Fruit fly (Drosophila melanogaster) whole organism, embryonic: ENCODE data around the gene RpS28b.

Experiments used
- Antp ChIP-seq: fragments of 200-800 bp; sonication (Bioruptor generic); optimal IDR thresholded peaks from 3 replicates; lab custom pipeline; 2016; ENCODE audit warnings: missing biosample characterization, missing genetic modification characterization
- Atf-2 ChIP-seq: fragments of 200-800 bp; sonication (Bioruptor generic); optimal IDR thresholded peaks from 2 replicates; lab custom pipeline; 2016; ENCODE audit warnings: missing biosample characterization, missing genetic modification characterization
- Awh ChIP-seq: fragments of 200-800 bp; sonication (Bioruptor generic); IDR thresholded peaks from 2 replicates; pipeline ENCODE4, ENCODE4 v1.3.6; 2022; ENCODE audit warnings: missing biosample characterization, missing genetic modification characterization
- Bgb ChIP-seq: fragments of 200-800 bp; sonication (Bioruptor generic); IDR thresholded peaks from 2 replicates; pipeline ENCODE4 v1.3.6; 2022; ENCODE audit warnings: missing biosample characterization, missing genetic modification characterization; ENCODE audit not compliant: partially characterized antibody
- CG10543 ChIP-seq: fragments of 200-800 bp; sonication (Bioruptor generic); optimal IDR thresholded peaks from 3 replicates; lab custom pipeline; 2017; ENCODE audit warnings: missing biosample characterization, mild to moderate bottlenecking, missing genetic modification characterization, moderate library complexity
- CG11085 ChIP-seq: fragments of 200-800 bp; sonication (Bioruptor generic); IDR thresholded peaks from 2 replicates; pipeline ENCODE4 v1.3.6; 2022; ENCODE audit warnings: missing biosample characterization, missing genetic modification characterization
- CG11456 ChIP-seq: fragments of 200-800 bp; sonication (Bioruptor generic); IDR thresholded peaks from 3 replicates; pipeline ENCODE4 v1.3.6; 2022; ENCODE audit warnings: missing biosample characterization, missing genetic modification characterization
- CG11696 ChIP-seq: fragments of 200-800 bp; sonication (Bioruptor generic); IDR thresholded peaks from 2 replicates; pipeline ENCODE4 v1.3.6; 2022; ENCODE audit warnings: missing biosample characterization, missing genetic modification characterization
- CG12299 ChIP-seq: fragments of 200-800 bp; sonication (Bioruptor generic); optimal IDR thresholded peaks from 2 replicates; lab custom pipeline; 2018; ENCODE audit warnings: missing biosample characterization, mild to moderate bottlenecking, missing genetic modification characterization
- CG14667 ChIP-seq: fragments of 200-800 bp; sonication (Bioruptor generic); IDR thresholded peaks from 2 replicates; pipeline ENCODE4 v1.3.6; 2022; ENCODE audit warnings: missing biosample characterization, missing genetic modification characterization
- CG17328 ChIP-seq: fragments of 200-800 bp; sonication (Bioruptor generic); IDR thresholded peaks from 2 replicates; pipeline ENCODE4 v1.3.6; 2022; ENCODE audit warnings: missing biosample characterization, missing genetic modification characterization
- CG17385 ChIP-seq: fragments of 200-800 bp; sonication (Bioruptor generic); optimal IDR thresholded peaks from 3 replicates; lab custom pipeline; 2018; ENCODE audit warnings: missing biosample characterization, mild to moderate bottlenecking, missing genetic modification characterization
- CG17802 ChIP-seq: fragments of 200-800 bp; sonication (Bioruptor generic); optimal IDR thresholded peaks from 2 replicates; lab custom pipeline; 2018; ENCODE audit warnings: missing biosample characterization, mild to moderate bottlenecking, missing genetic modification characterization, moderate library complexity
- CG2199 ChIP-seq: fragments of 200-800 bp; sonication (Bioruptor generic); IDR thresholded peaks from 3 replicates; pipeline ENCODE4 v1.3.6; 2022; ENCODE audit warnings: missing biosample characterization, missing genetic modification characterization
- CG30403 ChIP-seq: fragments of 200-800 bp; sonication (Bioruptor generic); optimal IDR thresholded peaks from 3 replicates; lab custom pipeline; 2016; ENCODE audit warnings: missing biosample characterization, missing genetic modification characterization
- CG31388 ChIP-seq: fragments of 200-800 bp; sonication (Bioruptor generic); optimal IDR thresholded peaks from 2 replicates; lab custom pipeline; 2016; ENCODE audit warnings: missing biosample characterization, missing genetic modification characterization
- CG4360 ChIP-seq: fragments of 200-800 bp; sonication (Bioruptor generic); IDR thresholded peaks from 2 replicates; pipeline ENCODE4 v1.3.6; 2022; ENCODE audit warnings: missing biosample characterization, missing genetic modification characterization
- CG4617 ChIP-seq: fragments of 200-800 bp; sonication (Bioruptor generic); optimal IDR thresholded peaks from 3 replicates; lab custom pipeline; 2016; ENCODE audit warnings: missing biosample characterization, missing genetic modification characterization, borderline replicate concordance
- CG6791 ChIP-seq: fragments of 200-800 bp; sonication (Bioruptor generic); IDR thresholded peaks from 3 replicates; pipeline ENCODE4 v1.3.6; 2022; ENCODE audit warnings: missing biosample characterization, missing genetic modification characterization; ENCODE audit not compliant: partially characterized antibody
- CG7963 ChIP-seq: fragments of 200-800 bp; sonication (Bioruptor generic); IDR thresholded peaks from 3 replicates; pipeline ENCODE4 v1.3.6; 2022; ENCODE audit warnings: missing biosample characterization, missing genetic modification characterization; ENCODE audit not compliant: partially characterized antibody
- CG7987 ChIP-seq: fragments of 200-800 bp; sonication (Bioruptor generic); optimal IDR thresholded peaks from 2 replicates; lab custom pipeline; 2018; ENCODE audit warnings: missing biosample characterization, mild to moderate bottlenecking, missing genetic modification characterization, moderate library complexity
- Camta ChIP-seq: fragments of 200-800 bp; sonication (Bioruptor generic); optimal IDR thresholded peaks from 2 replicates; lab custom pipeline; 2016; ENCODE audit warnings: missing biosample characterization, missing genetic modification characterization
- Dll ChIP-seq: fragments of 200-800 bp; sonication (Bioruptor generic); IDR thresholded peaks from 4 replicates; pipeline ENCODE4 v1.3.6; 2022; ENCODE audit warnings: missing biosample characterization, missing genetic modification characterization; ENCODE audit not compliant: partially characterized antibody
- Dref ChIP-seq: fragments of 200-800 bp; sonication (Bioruptor generic); IDR thresholded peaks from 2 replicates; pipeline ENCODE4 v1.3.6; 2022; ENCODE audit warnings: missing biosample characterization, missing genetic modification characterization
- GATAe ChIP-seq: fragments of 200-800 bp; sonication (Bioruptor generic); conservative IDR thresholded peaks from 2 replicates; pipeline ENCODE4 v1.3.6; 2022; ENCODE audit warnings: missing biosample characterization, missing genetic modification characterization
- Hmr ChIP-seq: fragments of 200-800 bp; sonication (Bioruptor generic); optimal IDR thresholded peaks from 3 replicates; lab custom pipeline; 2017; ENCODE audit warnings: mild to moderate bottlenecking, missing biosample characterization, missing genetic modification reagents, missing genetic modification characterization
- Mrtf ChIP-seq: fragments of 200-800 bp; sonication (Bioruptor generic); IDR thresholded peaks from 3 replicates; pipeline ENCODE4 v1.3.6; 2022; ENCODE audit warnings: missing biosample characterization, missing genetic modification characterization
- Side ChIP-seq: fragments of 200-800 bp; sonication (Bioruptor generic); optimal IDR thresholded peaks from 2 replicates; lab custom pipeline; 2016; ENCODE audit warnings: missing biosample characterization, missing genetic modification characterization
- Stat92E ChIP-seq, 3 experiments: fragments of >200 bp in 2 of 3; fragments of 200-800 bp in 1 of 3; sonication (Bioruptor generic) in 1 of 3; optimal IDR thresholded peaks; 2 replicates each; lab custom pipeline; 2017 to 2019; ENCODE audit warnings: missing biosample characterization in 3 of 3, missing genetic modification characterization in 3 of 3, mild to moderate bottlenecking in 1 of 3, moderate library complexity in 1 of 3
- Xrp1 ChIP-seq: fragments of 200-800 bp; sonication (Bioruptor generic); IDR thresholded peaks from 2 replicates; pipeline ENCODE4 v1.3.6; 2022; ENCODE audit warnings: missing biosample characterization, missing genetic modification characterization
- ac ChIP-seq: fragments of 200-800 bp; sonication (Bioruptor generic); optimal IDR thresholded peaks from 3 replicates; lab custom pipeline; 2017; ENCODE audit warnings: missing biosample characterization, mild to moderate bottlenecking, missing genetic modification characterization
- ap ChIP-seq: fragments of 200-800 bp; sonication (Bioruptor generic); IDR thresholded peaks from 2 replicates; pipeline ENCODE4 v1.3.6; 2022; ENCODE audit warnings: missing biosample characterization, missing genetic modification characterization
- az2 ChIP-seq: fragments of 200-800 bp; sonication (Bioruptor generic); optimal IDR thresholded peaks from 3 replicates; lab custom pipeline; 2016; ENCODE audit warnings: missing biosample characterization, missing genetic modification characterization
- cwo ChIP-seq: fragments of 200-800 bp; sonication (Bioruptor generic); optimal IDR thresholded peaks from 3 replicates; lab custom pipeline; 2017; ENCODE audit warnings: missing biosample characterization, missing genetic modification characterization, mild to moderate bottlenecking, moderate library complexity, missing genetic modification reagents
- dm ChIP-seq: fragments of 200-800 bp; sonication (Bioruptor generic); optimal IDR thresholded peaks from 3 replicates; lab custom pipeline; 2016; ENCODE audit warnings: missing biosample characterization, missing genetic modification characterization
- ftz-f1 ChIP-seq: fragments of 200-800 bp; sonication (Bioruptor generic); optimal IDR thresholded peaks from 2 replicates; lab custom pipeline; 2016; ENCODE audit warnings: missing biosample characterization, missing genetic modification characterization
- gem ChIP-seq: fragments of 200-800 bp; sonication (Bioruptor generic); optimal IDR thresholded peaks from 2 replicates; lab custom pipeline; 2019; ENCODE audit warnings: missing biosample characterization, mild to moderate bottlenecking, missing genetic modification characterization, moderate library complexity
- gsb ChIP-seq: fragments of 200-800 bp; sonication (Bioruptor generic); IDR thresholded peaks from 2 replicates; pipeline ENCODE4 v1.3.6; 2022; ENCODE audit warnings: missing biosample characterization, missing genetic modification characterization
- klu ChIP-seq: fragments of 200-800 bp; sonication (Bioruptor generic); IDR thresholded peaks from 2 replicates; pipeline ENCODE4 v1.3.6; 2022; ENCODE audit warnings: missing biosample characterization, missing genetic modification characterization
- lov ChIP-seq, 2 experiments: fragments of 200-800 bp in 1 of 2; fragments of >200 bp in 1 of 2; sonication (Bioruptor generic) in 1 of 2; IDR thresholded peaks in 1 of 2; optimal IDR thresholded peaks in 1 of 2; 2 replicates in 1 of 2; 3 replicates in 1 of 2; pipeline versions ENCODE4 v1.3.6 to Lab custom; 2017 to 2022; ENCODE audit warnings: missing biosample characterization in 1 of 2, missing genetic modification characterization in 1 of 2
- nom ChIP-seq: fragments of 200-800 bp; sonication (Bioruptor generic); optimal IDR thresholded peaks from 2 replicates; lab custom pipeline; 2017; ENCODE audit warnings: missing biosample characterization, missing genetic modification characterization, mild to moderate bottlenecking, moderate library complexity, missing genetic modification reagents
- odd ChIP-seq: fragments of 200-800 bp; sonication (Bioruptor generic); optimal IDR thresholded peaks from 2 replicates; lab custom pipeline; 2017; ENCODE audit warnings: missing biosample characterization, mild to moderate bottlenecking, missing genetic modification characterization
- p53 ChIP-seq: fragments of 200-800 bp; sonication (Bioruptor generic); optimal IDR thresholded peaks from 2 replicates; lab custom pipeline; 2016; ENCODE audit warnings: missing biosample characterization, missing genetic modification characterization
- ro ChIP-seq: fragments of 200-800 bp; sonication (Bioruptor generic); IDR thresholded peaks from 2 replicates; pipeline ENCODE4 v1.3.6; 2022; ENCODE audit warnings: missing biosample characterization, missing genetic modification characterization
- sima ChIP-seq: fragments of 200-800 bp; sonication (Bioruptor generic); optimal IDR thresholded peaks from 2 replicates; lab custom pipeline; 2016; ENCODE audit warnings: missing biosample characterization, missing genetic modification characterization
- slou ChIP-seq: fragments of 200-800 bp; sonication (Bioruptor generic); optimal IDR thresholded peaks from 3 replicates; lab custom pipeline; 2016; ENCODE audit warnings: missing biosample characterization, missing genetic modification characterization
- unc-4 ChIP-seq: fragments of 200-800 bp; sonication (Bioruptor generic); IDR thresholded peaks from 2 replicates; pipeline ENCODE4 v1.3.6; 2022; ENCODE audit warnings: missing biosample characterization, missing genetic modification characterization; ENCODE audit not compliant: partially characterized antibody
- usp ChIP-seq: fragments of >200 bp; optimal IDR thresholded peaks from 2 replicates; lab custom pipeline; 2017; ENCODE audit warnings: missing biosample characterization, missing genetic modification characterization
- vfl ChIP-seq: fragments of 200-800 bp; sonication (Bioruptor generic); optimal IDR thresholded peaks from 2 replicates; lab custom pipeline; 2016; ENCODE audit warnings: missing biosample characterization, missing genetic modification characterization
- wor ChIP-seq: fragments of 200-800 bp; sonication (Bioruptor generic); IDR thresholded peaks from 2 replicates; pipeline ENCODE4 v1.3.6; 2022; ENCODE audit warnings: missing biosample characterization, missing genetic modification characterization
- zen2 ChIP-seq: fragments of 200-800 bp; sonication (Bioruptor generic); IDR thresholded peaks from 3 replicates; pipeline ENCODE4 v1.3.6; 2022; ENCODE audit warnings: missing biosample characterization, missing genetic modification characterization; ENCODE audit not compliant: partially characterized antibody

Gene RpS28b

dm6 chrX:9556397-9556796 lies 2.0 kb downstream of the RpS28b start, which contains the start of gene CG15317 (continued):
- peak; percentile 79 for TF ChIP-seq unc-4
- no peak for TF ChIP-seq usp (GFP tag; lab: Kevin White, UChicago)
- TF ChIP-seq CG17328: no peak
- no peak for TF ChIP-seq ftz-f1
- no peak for TF ChIP-seq CG11085 (GFP tag; lab: Robert Waterston, UW)
- no peak for TF ChIP-seq lov (optimal IDR thresholded peaks at IDR 0.05; lab: Kevin White, UChicago)
- no peak for TF ChIP-seq lov (GFP tag; IDR thresholded peaks at IDR 0.05; lab: Robert Waterston, UW)
- TF ChIP-seq ro (GFP tag; lab: Robert Waterston, UW): no peak
- no peak for TF ChIP-seq p53 (GFP tag; lab: Kevin White, UChicago)
- TF ChIP-seq GATAe: no peak
- no peak for TF ChIP-seq klu (GFP tag; lab: Robert Waterston, UW)
- TF ChIP-seq Mrtf (GFP tag; lab: Robert Waterston, UW): no peak
- TF ChIP-seq ac (GFP tag; lab: Kevin White, UChicago): no peak
- peak; percentile 71 for TF ChIP-seq CG6791
- TF ChIP-seq Camta: no peak
- no peak for TF ChIP-seq Side (GFP tag; lab: Kevin White, UChicago)
- TF ChIP-seq Awh (GFP tag; lab: Robert Waterston, UW): no peak
- TF ChIP-seq sima: no peak
- TF ChIP-seq nom: no peak
- peak; percentile 80 for TF ChIP-seq Dref
- TF ChIP-seq vfl (GFP tag; lab: Kevin White, UChicago): no peak
- no peak for TF ChIP-seq dm (GFP tag; lab: Kevin White, UChicago)
- TF ChIP-seq CG30403 (GFP tag; lab: Kevin White, UChicago): no peak
- peak; percentile 80 for TF ChIP-seq Bgb (GFP tag; lab: Robert Waterston, UW)
- TF ChIP-seq CG2199 (GFP tag; lab: Robert Waterston, UW): no peak
- no peak for TF ChIP-seq CG14667 (GFP tag; lab: Robert Waterston, UW)
- no peak for TF ChIP-seq CG4360 (GFP tag; lab: Robert Waterston, UW)
- no peak for TF ChIP-seq Hmr (GFP tag; lab: Kevin White, UChicago)
- no peak for TF ChIP-seq CG17802 (tag; lab: Kevin White, UChicago)
- TF ChIP-seq CG10543 (GFP tag; lab: Kevin White, UChicago): no peak
- TF ChIP-seq ap (GFP tag; lab: Robert Waterston, UW): no peak
- TF ChIP-seq az2 (GFP tag; lab: Kevin White, UChicago): no peak
- no peak for TF ChIP-seq CG12299 (tag; lab: Kevin White, UChicago)
- no peak for TF ChIP-seq CG7987 (GFP tag; lab: Kevin White, UChicago)
- TF ChIP-seq slou: no peak
- TF ChIP-seq CG11456: no peak
- TF ChIP-seq gem (tag; lab: Kevin White, UChicago): no peak
- no peak for TF ChIP-seq odd (GFP tag; lab: Kevin White, UChicago)
- TF ChIP-seq CG4617 (GFP tag; lab: Kevin White, UChicago): no peak
- TF ChIP-seq Atf-2 (GFP tag; lab: Kevin White, UChicago): no peak
- peak; percentile 60; the same call in 1 of the 3 replicates for TF ChIP-seq CG7963 (GFP tag; lab: Robert Waterston, UW)
- TF ChIP-seq Stat92E (GFP tag; optimal IDR thresholded peaks at IDR 0.05; lab: Kevin White, UChicago): no peak
- TF ChIP-seq CG31388 (GFP tag; lab: Kevin White, UChicago): no peak
- TF ChIP-seq Xrp1 (GFP tag; lab: Robert Waterston, UW): no peak
- no peak for TF ChIP-seq gsb
- no peak for TF ChIP-seq CG17385 (GFP tag; lab: Kevin White, UChicago)
- no peak for TF ChIP-seq wor (GFP tag; lab: Robert Waterston, UW)
- TF ChIP-seq Antp (GFP tag; lab: Kevin White, UChicago): no peak
- peak; percentile 79 for TF ChIP-seq Dll (GFP tag; lab: Robert Waterston, UW)
- no peak for TF ChIP-seq CG11696 (GFP tag; lab: Robert Waterston, UW)
- peak; percentile 74 for TF ChIP-seq zen2
- no peak for TF ChIP-seq cwo (GFP tag; lab: Kevin White, UChicago)
